Worm (Caenorhabditis elegans) whole organism, young adult: ENCODE results near the gene tag-196.

Experiments used
- B0019.2 ChIP-seq: fragments of 200-800 bp; sonication (Bioruptor generic); conservative IDR thresholded peaks from 2 replicates; pipeline ENCODE4 v1.3.6; 2022; ENCODE audit warnings: missing genetic modification reagents, missing genetic modification characterization, missing compliant biosample characterization
- B0035.1 ChIP-seq: sonication (generic microtip); optimal IDR thresholded peaks from 2 replicates; lab custom pipeline; 2016; ENCODE audit warnings: missing genetic modification characterization, mild to moderate bottlenecking, missing compliant biosample characterization, missing genotype, missing genetic modification reagents
- C06A6.2 ChIP-seq: fragments of 200-800 bp; sonication (Bioruptor generic); conservative IDR thresholded peaks from 2 replicates; pipeline ENCODE4 v1.3.6; 2022; ENCODE audit warnings: missing genetic modification characterization, missing compliant biosample characterization
- D2030.7 ChIP-seq: fragments of 200-800 bp; sonication (Bioruptor generic); IDR thresholded peaks from 2 replicates; pipeline ENCODE4 v1.3.6; 2022; ENCODE audit warnings: missing genetic modification reagents, missing genetic modification characterization, missing compliant biosample characterization
- F52B5.7 ChIP-seq: sonication (generic microtip); optimal IDR thresholded peaks from 2 replicates; lab custom pipeline; 2016; ENCODE audit warnings: mild to moderate bottlenecking, missing genetic modification characterization, missing compliant biosample characterization
- F57C9.4 ChIP-seq: sonication (generic microtip); optimal IDR thresholded peaks from 2 replicates; lab custom pipeline; 2017; ENCODE audit warnings: mild to moderate bottlenecking, missing genetic modification characterization, missing compliant biosample characterization
- K12H6.12 ChIP-seq: fragments of 200-800 bp; sonication (Bioruptor generic); optimal IDR thresholded peaks from 2 replicates; lab custom pipeline; 2018; ENCODE audit warnings: mild to moderate bottlenecking, missing genetic modification characterization, missing compliant biosample characterization
- T26A5.8 ChIP-seq: sonication (generic microtip); optimal IDR thresholded peaks from 2 replicates; lab custom pipeline; 2016; ENCODE audit warnings: missing genetic modification characterization, missing compliant biosample characterization
- Y53F4B.3 ChIP-seq: fragments of 200-800 bp; sonication (Bioruptor generic); IDR thresholded peaks from 2 replicates; pipeline ENCODE4 v1.3.6; 2022; ENCODE audit warnings: missing genetic modification reagents, missing genetic modification characterization, missing compliant biosample characterization
- Y56A3A.18 ChIP-seq: fragments of 200-800 bp; sonication (Bioruptor generic); IDR thresholded peaks from 2 replicates; pipeline ENCODE4 v1.3.6; 2022; ENCODE audit warnings: missing genetic modification reagents, missing genetic modification characterization, missing compliant biosample characterization
- Y95B8A.8 ChIP-seq: fragments of 200-800 bp; sonication (Bioruptor generic); IDR thresholded peaks from 2 replicates; pipeline ENCODE4 v1.3.6; 2022; ENCODE audit warnings: missing genetic modification reagents, missing genetic modification characterization, missing compliant biosample characterization
- athp-1 ChIP-seq: sonication (generic microtip); optimal IDR thresholded peaks from 2 replicates; lab custom pipeline; 2017; ENCODE audit warnings: mild to moderate bottlenecking, missing genetic modification characterization, missing compliant biosample characterization
- attf-5 ChIP-seq: fragments of 200-800 bp; sonication (Bioruptor generic); optimal IDR thresholded peaks from 2 replicates; lab custom pipeline; 2018; ENCODE audit warnings: mild to moderate bottlenecking, missing genetic modification characterization, missing compliant biosample characterization
- attf-6 ChIP-seq: fragments of 200-800 bp; sonication (Bioruptor generic); IDR thresholded peaks from 2 replicates; pipeline ENCODE4 v1.3.6; 2022; ENCODE audit warnings: missing genetic modification reagents, missing genetic modification characterization, missing compliant biosample characterization
- ceh-27 ChIP-seq: fragments of 200-800 bp; sonication (Bioruptor generic); optimal IDR thresholded peaks from 2 replicates; lab custom pipeline; 2018; ENCODE audit warnings: mild to moderate bottlenecking, missing genetic modification characterization, moderate library complexity, missing compliant biosample characterization
- ceh-40 ChIP-seq: fragments of 200-800 bp; sonication (Bioruptor generic); IDR thresholded peaks from 2 replicates; pipeline ENCODE4 v1.3.6; 2022; ENCODE audit warnings: missing genetic modification characterization, missing compliant biosample characterization
- ceh-58 ChIP-seq: fragments of 200-800 bp; sonication (Bioruptor generic); IDR thresholded peaks from 2 replicates; pipeline ENCODE4 v1.3.6; 2022; ENCODE audit warnings: missing genetic modification characterization, missing compliant biosample characterization
- ceh-79 ChIP-seq: sonication (generic microtip); optimal IDR thresholded peaks from 2 replicates; lab custom pipeline; 2017; ENCODE audit warnings: mild to moderate bottlenecking, missing genetic modification characterization, missing compliant biosample characterization
- ceh-91 ChIP-seq: fragments of 200-800 bp; sonication (Bioruptor generic); IDR thresholded peaks from 2 replicates; pipeline ENCODE4 v1.3.6; 2022; ENCODE audit warnings: missing genetic modification reagents, missing genetic modification characterization, missing compliant biosample characterization
- chd-7 ChIP-seq: sonication (generic microtip); optimal IDR thresholded peaks from 2 replicates; lab custom pipeline; 2016; ENCODE audit warnings: mild to moderate bottlenecking, missing genetic modification characterization, moderate library complexity, missing compliant biosample characterization
- die-1 ChIP-seq: sonication (generic microtip); optimal IDR thresholded peaks from 2 replicates; lab custom pipeline; 2016; ENCODE audit warnings: missing genotype, mild to moderate bottlenecking, missing genetic modification characterization, missing compliant biosample characterization
- dox-1 ChIP-seq: fragments of 200-800 bp; sonication (Bioruptor generic); IDR thresholded peaks from 2 replicates; pipeline ENCODE4 v1.3.6; 2022; ENCODE audit warnings: missing genetic modification reagents, missing genetic modification characterization, missing compliant biosample characterization
- dpl-1 ChIP-seq: fragments of 150-350 bp; optimal IDR thresholded peaks from 2 replicates; lab custom pipeline; 2014; ENCODE audit warnings: missing biosample characterization, missing genetic modification reagents, missing genetic modification characterization
- egl-18 ChIP-seq: fragments of 200-800 bp; sonication (Bioruptor generic); IDR thresholded peaks from 2 replicates; pipeline ENCODE4 v1.3.6; 2022; ENCODE audit warnings: missing genetic modification reagents, missing genetic modification characterization, missing compliant biosample characterization
- ets-4 ChIP-seq: fragments of 200-800 bp; sonication (Bioruptor generic); optimal IDR thresholded peaks from 2 replicates; lab custom pipeline; 2018; ENCODE audit warnings: mild to moderate bottlenecking, missing genetic modification characterization, missing compliant biosample characterization
- fkh-3 ChIP-seq: sonication (generic microtip); optimal IDR thresholded peaks from 2 replicates; lab custom pipeline; 2016; ENCODE audit warnings: mild to moderate bottlenecking, missing genetic modification characterization, missing compliant biosample characterization
- gei-17 ChIP-seq: fragments of 200-800 bp; sonication (Bioruptor generic); optimal IDR thresholded peaks from 2 replicates; lab custom pipeline; 2018; ENCODE audit warnings: mild to moderate bottlenecking, missing genetic modification characterization, missing compliant biosample characterization
- hmg-20 ChIP-seq: fragments of 200-800 bp; sonication (Bioruptor generic); IDR thresholded peaks from 2 replicates; pipeline ENCODE4 v1.3.6; 2022; ENCODE audit warnings: missing genetic modification reagents, missing genetic modification characterization, missing compliant biosample characterization
- hrde-1 ChIP-seq: sonication (generic microtip); optimal IDR thresholded peaks from 2 replicates; lab custom pipeline; 2016; ENCODE audit warnings: missing genetic modification characterization, mild to moderate bottlenecking, missing compliant biosample characterization, moderate library complexity, missing genotype, missing genetic modification reagents, borderline replicate concordance
- let-526 ChIP-seq: fragments of 200-800 bp; sonication (Bioruptor generic); IDR thresholded peaks from 2 replicates; pipeline ENCODE4 v1.3.6; 2022; ENCODE audit warnings: missing genetic modification reagents, missing genetic modification characterization, missing compliant biosample characterization
- lin-40 ChIP-seq: sonication (generic microtip); optimal IDR thresholded peaks from 2 replicates; lab custom pipeline; 2016; ENCODE audit warnings: missing genetic modification characterization, mild to moderate bottlenecking, missing compliant biosample characterization, missing genotype, missing genetic modification reagents
- lsy-27 ChIP-seq: sonication (generic microtip); optimal IDR thresholded peaks from 2 replicates; lab custom pipeline; 2017; ENCODE audit warnings: missing genetic modification characterization, mild to moderate bottlenecking, missing compliant biosample characterization, antibody characterized with exemption, missing genotype, borderline replicate concordance; ENCODE audit not compliant: insufficient read depth
- madf-3 ChIP-seq: fragments of 200-800 bp; sonication (Bioruptor generic); IDR thresholded peaks from 2 replicates; pipeline ENCODE4 v1.3.6; 2022; ENCODE audit warnings: missing genetic modification reagents, missing genetic modification characterization, missing compliant biosample characterization
- mes-4 ChIP-seq: sonication (generic microtip); optimal IDR thresholded peaks from 2 replicates; lab custom pipeline; 2016; ENCODE audit warnings: missing genotype, missing genetic modification characterization, missing compliant biosample characterization
- mxl-1 ChIP-seq: sonication (generic microtip); optimal IDR thresholded peaks from 2 replicates; lab custom pipeline; 2016; ENCODE audit warnings: missing genetic modification characterization, missing compliant biosample characterization
- nfya-1 ChIP-seq: sonication (generic microtip); optimal IDR thresholded peaks from 2 replicates; lab custom pipeline; 2017; ENCODE audit warnings: antibody characterized with exemption, missing compliant biosample characterization, missing genetic modification characterization, borderline replicate concordance; ENCODE audit not compliant: insufficient read depth
- nfyb-1 ChIP-seq: fragments of 200-800 bp; sonication (Bioruptor generic); IDR thresholded peaks from 2 replicates; pipeline ENCODE4 v1.3.6; 2022; ENCODE audit warnings: missing genetic modification reagents, missing genetic modification characterization, missing compliant biosample characterization
- nhr-120 ChIP-seq: fragments of 200-800 bp; sonication (Bioruptor generic); IDR thresholded peaks from 2 replicates; pipeline ENCODE4 v1.3.6; 2022; ENCODE audit warnings: missing genetic modification characterization, missing compliant biosample characterization
- nhr-179 ChIP-seq: sonication (generic microtip); optimal IDR thresholded peaks from 2 replicates; lab custom pipeline; 2016; ENCODE audit warnings: mild to moderate bottlenecking, missing genetic modification characterization, missing compliant biosample characterization
- pha-4 ChIP-seq: fragments of 150-350 bp; sonication (generic microtip); optimal IDR thresholded peaks from 2 replicates; lab custom pipeline; 2014; ENCODE audit warnings: missing biosample characterization, missing genetic modification reagents, missing genetic modification characterization
- rec-8 ChIP-seq, 2 experiments: sonication (generic microtip); optimal IDR thresholded peaks; 2 replicates each; lab custom pipeline; 2016; ENCODE audit warnings: mild to moderate bottlenecking in 2 of 2, missing genetic modification characterization in 2 of 2, missing genetic modification reagents in 2 of 2, missing genotype in 2 of 2, missing biosample characterization in 1 of 2, missing compliant biosample characterization in 1 of 2, moderate library complexity in 1 of 2
- somi-1 ChIP-seq: fragments of 200-800 bp; sonication (Bioruptor generic); optimal IDR thresholded peaks from 2 replicates; lab custom pipeline; 2018; ENCODE audit warnings: mild to moderate bottlenecking, missing genetic modification characterization, missing compliant biosample characterization
- sptf-2 ChIP-seq: fragments of 200-800 bp; sonication (Bioruptor generic); optimal IDR thresholded peaks from 2 replicates; lab custom pipeline; 2018; ENCODE audit warnings: mild to moderate bottlenecking, missing genetic modification characterization, missing compliant biosample characterization
- tbp1 ChIP-seq: fragments of 200-800 bp; sonication (Bioruptor generic); optimal IDR thresholded peaks from 2 replicates; lab custom pipeline; 2018; ENCODE audit warnings: mild to moderate bottlenecking, missing genetic modification characterization, missing compliant biosample characterization
- unc-130 ChIP-seq: sonication (generic microtip); optimal IDR thresholded peaks from 2 replicates; lab custom pipeline; 2016; ENCODE audit warnings: missing genetic modification reagents, missing genetic modification characterization, missing compliant biosample characterization
- xnd-1 ChIP-seq: sonication (generic microtip); optimal IDR thresholded peaks from 2 replicates; lab custom pipeline; 2016; ENCODE audit warnings: missing genotype, missing genetic modification reagents, missing genetic modification characterization, missing compliant biosample characterization
- zfh-2 ChIP-seq: fragments of 200-800 bp; sonication (Bioruptor generic); conservative IDR thresholded peaks from 2 replicates; pipeline ENCODE4 v1.3.6; 2022; ENCODE audit warnings: missing genetic modification reagents, missing genetic modification characterization, missing compliant biosample characterization
- ztf-25 ChIP-seq: fragments of 200-800 bp; sonication (Bioruptor generic); IDR thresholded peaks from 2 replicates; pipeline ENCODE4 v1.3.6; 2022; ENCODE audit warnings: missing genetic modification reagents, missing genetic modification characterization, missing compliant biosample characterization
- ztf-26 ChIP-seq: sonication (generic microtip); optimal IDR thresholded peaks from 2 replicates; lab custom pipeline; 2017; ENCODE audit warnings: missing genetic modification characterization, missing compliant biosample characterization
- ztf-3 ChIP-seq: fragments of 200-800 bp; sonication (Bioruptor generic); optimal IDR thresholded peaks from 2 replicates; lab custom pipeline; 2018; ENCODE audit warnings: mild to moderate bottlenecking, missing genetic modification characterization, missing compliant biosample characterization

Gene tag-196

DNA sequence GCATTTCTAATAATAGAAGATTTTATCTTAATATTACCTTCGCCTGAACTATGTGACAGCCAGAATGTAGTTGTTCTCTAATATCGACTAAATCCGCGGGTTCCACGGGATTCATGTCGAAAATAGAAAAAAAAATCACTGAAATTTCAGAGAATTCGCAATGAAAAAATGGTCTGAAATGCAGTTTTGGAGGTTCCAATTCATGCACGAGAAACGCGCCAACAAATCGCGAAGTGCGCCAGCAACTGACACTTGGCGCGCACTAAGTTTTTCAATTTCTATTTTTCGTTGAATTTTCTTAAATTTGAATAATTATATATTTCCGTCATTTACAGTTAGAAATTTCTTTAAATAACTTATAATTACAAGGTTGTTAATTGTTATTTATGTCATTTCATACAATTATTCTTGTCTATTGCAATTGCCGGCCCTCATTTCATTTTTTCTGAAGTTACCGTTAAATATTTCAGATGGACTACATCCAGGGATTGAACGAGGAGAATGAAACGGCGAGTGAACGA lies 24.8 kb upstream of the tag-196 start, which contains the start of the genes F25G6.9 and symk-1:
Gene F25G6.9 (minus strand): TSS at position 160 of the 521 bp plus-strand sequence.
Gene symk-1 (plus strand): TSS at position 471 of the 521 bp plus-strand sequence.
- TF ChIP-seq attf-5 = no peak
- TF ChIP-seq F57C9.4 (tag; lab: Kevin White, UChicago) = no peak
- no peak for TF ChIP-seq unc-130 (GFP tag; lab: Kevin White, UChicago)
- no peak for TF ChIP-seq nfya-1 (tag; lab: Kevin White, UChicago)
- no peak for TF ChIP-seq die-1 (tag; lab: Kevin White, UChicago)
- TF ChIP-seq ets-4 (GFP tag; lab: Kevin White, UChicago) = no peak
- TF ChIP-seq egl-18 = no peak
- TF ChIP-seq Y53F4B.3 (GFP tag; lab: Robert Waterston, UW) = no peak
- TF ChIP-seq ceh-27 (GFP tag; lab: Kevin White, UChicago) = no peak
- no peak for TF ChIP-seq attf-6 (GFP tag; lab: Robert Waterston, UW)
- TF ChIP-seq B0019.2 = no peak
- peak; percentile 23; the same call in 1 of the 2 replicates for TF ChIP-seq D2030.7 (GFP tag; lab: Robert Waterston, UW)
- no peak for TF ChIP-seq Y56A3A.18 (GFP tag; lab: Robert Waterston, UW)
- TF ChIP-seq sptf-2 (GFP tag; lab: Kevin White, UChicago) = no peak
- no peak for TF ChIP-seq mes-4
- no peak for TF ChIP-seq rec-8 (tag; optimal IDR thresholded peaks at IDR 0.05; lab: Kevin White, UChicago)
- TF ChIP-seq T26A5.8 (tag; lab: Kevin White, UChicago) = no peak
- TF ChIP-seq ceh-58 (GFP tag; lab: Robert Waterston, UW) = no peak
- TF ChIP-seq athp-1 (tag; lab: Kevin White, UChicago) = no peak
- no peak for TF ChIP-seq nhr-179 (tag; lab: Kevin White, UChicago)
- TF ChIP-seq nfyb-1 (GFP tag; lab: Robert Waterston, UW) = no peak
- TF ChIP-seq ceh-40 (GFP tag; lab: Robert Waterston, UW) = no peak
- no peak for TF ChIP-seq chd-7 (tag; lab: Kevin White, UChicago)
- no peak for TF ChIP-seq somi-1
- no peak for TF ChIP-seq Y95B8A.8 (GFP tag; lab: Robert Waterston, UW)
- no peak for TF ChIP-seq gei-17 (GFP tag; lab: Kevin White, UChicago)
- TF ChIP-seq ztf-25 (GFP tag; lab: Robert Waterston, UW) = no peak
- peak; percentile 72 for TF ChIP-seq lin-40 (tag; lab: Kevin White, UChicago)
- TF ChIP-seq dox-1 (GFP tag; lab: Robert Waterston, UW) = peak; percentile 55; the same call in 1 of the 2 replicates
- TF ChIP-seq fkh-3 (tag; lab: Kevin White, UChicago) = no peak
- no peak for TF ChIP-seq ztf-3 (GFP tag; lab: Kevin White, UChicago)
- no peak for TF ChIP-seq mxl-1 (tag; lab: Kevin White, UChicago)
- no peak for TF ChIP-seq zfh-2 (GFP tag; lab: Robert Waterston, UW)
- no peak for TF ChIP-seq F52B5.7 (tag; lab: Kevin White, UChicago)
- no peak for TF ChIP-seq dpl-1 (GFP tag; lab: Kevin White, UChicago)
- TF ChIP-seq B0035.1 (tag; lab: Kevin White, UChicago) = no peak
- no peak for TF ChIP-seq C06A6.2 (GFP tag; lab: Robert Waterston, UW)
- TF ChIP-seq lsy-27 (tag; lab: Kevin White, UChicago) = no peak
- no peak for TF ChIP-seq hmg-20 (GFP tag; lab: Robert Waterston, UW)
- no peak for TF ChIP-seq madf-3 (GFP tag; lab: Robert Waterston, UW)
- no peak for TF ChIP-seq nhr-120 (GFP tag; lab: Robert Waterston, UW)
- no peak for TF ChIP-seq K12H6.12 (tag; lab: Kevin White, UChicago)
- TF ChIP-seq let-526 (GFP tag; lab: Robert Waterston, UW) = no peak
- no peak for TF ChIP-seq ceh-91 (GFP tag; lab: Robert Waterston, UW)
- TF ChIP-seq pha-4 (tag; lab: Kevin White, UChicago) = no peak
- peak; percentile 17 for TF ChIP-seq tbp1
- peak; percentile 27 for TF ChIP-seq xnd-1 (tag; lab: Kevin White, UChicago)
- no peak for TF ChIP-seq ztf-26 (tag; lab: Kevin White, UChicago)
- TF ChIP-seq hrde-1 (tag; lab: Kevin White, UChicago) = no peak
- TF ChIP-seq ceh-79 (tag; lab: Kevin White, UChicago) = no peak
